Fruit fly (Drosophila melanogaster): ENCODE results near the gene Usp47.

Gene Usp47

dm6 chr3L:5764922-5765843, 12.4 kb downstream of the Usp47 start, which contains the start of gene CG10576 (continued):
- peak; percentile 18 for TF ChIP-seq CG12155 (GFP tag; optimal IDR thresholded peaks at IDR 0.05)
- peak in 1 of 2 experiments; percentile 8 for TF ChIP-seq dpn (GFP tag; optimal IDR thresholded peaks at IDR 0.05)
- TF ChIP-seq HLHmδ (GFP tag; optimal IDR thresholded peaks at IDR 0.05), result peak; percentile 2
- no peak for TF ChIP-seq CG12942 (GFP tag; optimal IDR thresholded peaks at IDR 0.05)
- no peak for TF ChIP-seq CG3163 (GFP tag; optimal IDR thresholded peaks at IDR 0.05)
- no peak for TF ChIP-seq CG5180 (GFP tag; optimal IDR thresholded peaks at IDR 0.05)
- TF ChIP-seq hth (optimal IDR thresholded peaks at IDR 0.05), result no peak
- TF ChIP-seq sens (GFP tag), result no peak
- peak; percentile 80 for TF ChIP-seq E2f2 (GFP tag; IDR thresholded peaks at IDR 0.05)
- TF ChIP-seq CG6683 (GFP tag; optimal IDR thresholded peaks at IDR 0.05), result no peak
- no peak for TF ChIP-seq HmgD (GFP tag; optimal IDR thresholded peaks at IDR 0.05)
- no peak for TF ChIP-seq fd102C (GFP tag; optimal IDR thresholded peaks at IDR 0.05)
- TF ChIP-seq sr (GFP tag; IDR thresholded peaks at IDR 0.05), result no peak
- no peak for TF ChIP-seq CG18262 (tag; optimal IDR thresholded peaks at IDR 0.05)
- TF ChIP-seq CG14965 (GFP tag; optimal IDR thresholded peaks at IDR 0.05; ENCODE audit: borderline replicate concordance), result no peak
- no peak for TF ChIP-seq CG15601 (tag; optimal IDR thresholded peaks at IDR 0.05)
- TF ChIP-seq Max (GFP tag; optimal IDR thresholded peaks at IDR 0.05), result peak; percentile 93
- no peak for TF ChIP-seq CG34376 (GFP tag; optimal IDR thresholded peaks at IDR 0.05)
- peak; percentile 58 for TF ChIP-seq inv (GFP tag; IDR thresholded peaks at IDR 0.05; ENCODE audit: partially characterized antibody)
- peak; percentile 3 for TF ChIP-seq zfh2 (GFP tag; optimal IDR thresholded peaks at IDR 0.05)
- peak; percentile 38 to 92 for TF ChIP-seq tll (GFP tag; optimal IDR thresholded peaks at IDR 0.05)
- TF ChIP-seq Dll (GFP tag; IDR thresholded peaks at IDR 0.05; ENCODE audit: partially characterized antibody), result peak; percentile 73
- no peak for TF ChIP-seq CG10209 (GFP tag; optimal IDR thresholded peaks at IDR 0.05)
- TF ChIP-seq zfh1 (GFP tag; IDR thresholded peaks at IDR 0.05), result no peak
- TF ChIP-seq CG14441 (GFP tag; IDR thresholded peaks at IDR 0.05), result no peak
- TF ChIP-seq sc (optimal IDR thresholded peaks at IDR 0.05), result no peak
- no peak for TF ChIP-seq sc (GFP tag; optimal IDR thresholded peaks at IDR 0.05)
- no peak for TF ChIP-seq Hr51 (GFP tag; optimal IDR thresholded peaks at IDR 0.05)
- TF ChIP-seq gcm (GFP tag; optimal IDR thresholded peaks at IDR 0.05), result no peak
- TF ChIP-seq Dref (GFP tag; IDR thresholded peaks at IDR 0.05), result peak; percentile 56
- TF ChIP-seq CG17186 (GFP tag; optimal IDR thresholded peaks at IDR 0.05), result peak; percentile 39
- no peak for TF ChIP-seq cas (GFP tag; IDR thresholded peaks at IDR 0.05)
- no peak for TF ChIP-seq lov (optimal IDR thresholded peaks at IDR 0.05)
- no peak for TF ChIP-seq lov (GFP tag; IDR thresholded peaks at IDR 0.05)
- TF ChIP-seq chinmo (GFP tag; IDR thresholded peaks at IDR 0.05; ENCODE audit: partially characterized antibody), result 0 out of 4 replicates have a peak, but pooled peaks have one; percentile 67
- no peak for TF ChIP-seq D19A (tag; optimal IDR thresholded peaks at IDR 0.05)
- no peak for TF ChIP-seq CG6254 (GFP tag; optimal IDR thresholded peaks at IDR 0.05)
- TF ChIP-seq CG31388 (GFP tag; optimal IDR thresholded peaks at IDR 0.05), result no peak
- no peak for TF ChIP-seq seq (GFP tag; IDR thresholded peaks at IDR 0.05)
- peak; percentile 77 for TF ChIP-seq Scr (GFP tag; IDR thresholded peaks at IDR 0.05; ENCODE audit: partially characterized antibody)
- no peak for TF ChIP-seq Camta (GFP tag; optimal IDR thresholded peaks at IDR 0.05)
- TF ChIP-seq CG13296 (GFP tag; optimal IDR thresholded peaks at IDR 0.05), result no peak
- TF ChIP-seq CG3407 (GFP tag; optimal IDR thresholded peaks at IDR 0.05), result no peak
- TF ChIP-seq CG2889 (GFP tag; IDR thresholded peaks at IDR 0.05), result no peak
- TF ChIP-seq hkb (optimal IDR thresholded peaks at IDR 0.05), result no peak
- no peak for TF ChIP-seq hkb (GFP tag; IDR thresholded peaks at IDR 0.05)
- TF ChIP-seq CG9727 (GFP tag; optimal IDR thresholded peaks at IDR 0.05), result peak; percentile 22
- no peak for TF ChIP-seq CG18599 (GFP tag; optimal IDR thresholded peaks at IDR 0.05)
- no peak for TF ChIP-seq sug (tag; optimal IDR thresholded peaks at IDR 0.05)

Measured in whole organism, embryonic.